Worm (Caenorhabditis elegans): ENCODE measurements around the gene F36H5.17.

The F36H5.17 gene

ce11 chrII:1722394-1722793 lies 33.6 kb downstream of the F36H5.17 start, which contains the start of the genes fbxb-5 and btb-8:
fbxb-5 (minus strand) TSS chrII:1722494.
btb-8 (plus strand) TSS chrII:1722770.
- TF ChIP-seq nhr-47 (tag; optimal IDR thresholded peaks at IDR 0.05) (no peak), nhr-19 (GFP tag; conservative IDR thresholded peaks at IDR 0.05) (no peak), elt-3 (tag; optimal IDR thresholded peaks at IDR 0.05) (no peak), tlp-1 (tag; optimal IDR thresholded peaks at IDR 0.05) (no peak), unc-62 (GFP tag; optimal IDR thresholded peaks at IDR 0.05) (no peak), nhr-20 (tag; optimal IDR thresholded peaks at IDR 0.05) (no peak), ceh-63 (GFP tag; optimal IDR thresholded peaks at IDR 0.05) (no peak), fos-1 (tag; optimal IDR thresholded peaks at IDR 0.05) (no peak), lsy-2 (tag; optimal IDR thresholded peaks at IDR 0.05) (no peak)

DNA sequence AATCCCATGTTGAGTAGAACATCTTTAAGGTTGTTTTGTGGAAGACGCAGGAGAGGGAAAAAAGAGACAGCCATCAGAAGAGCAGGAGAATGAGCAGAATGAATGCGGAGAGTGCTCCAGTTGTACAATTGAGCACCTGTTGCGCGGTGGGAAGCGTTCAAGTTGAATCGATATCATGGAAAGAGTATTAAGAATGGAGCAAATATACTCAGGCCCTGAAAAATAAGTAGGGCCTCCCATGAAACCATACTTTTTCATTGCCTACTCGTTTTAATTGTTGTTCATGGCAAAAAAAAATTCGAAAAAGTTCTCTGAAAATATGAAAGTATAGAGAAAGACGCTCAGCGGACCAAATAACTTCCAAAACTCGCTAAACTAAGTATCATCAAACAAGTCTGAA lies 36.8 kb downstream of the F36H5.17 start, which contains the start of gene fbxb-48:
TSS of gene fbxb-48 (minus strand) at position 101 of the 400 bp plus-strand sequence.
- TF ChIP-seq unc-86 (tag; optimal IDR thresholded peaks at IDR 0.05) = no peak
- no peak for TF ChIP-seq C34B4.2 (tag; optimal IDR thresholded peaks at IDR 0.05)
- TF ChIP-seq nhr-28 (tag; optimal IDR thresholded peaks at IDR 0.05) = no peak
- TF ChIP-seq swsn-7 (tag; optimal IDR thresholded peaks at IDR 0.05) = no peak
- no peak for TF ChIP-seq egl-13 (tag; optimal IDR thresholded peaks at IDR 0.05)
- no peak for TF ChIP-seq ets-5 (GFP tag; IDR thresholded peaks at IDR 0.05)
- TF ChIP-seq irx-1 (tag; optimal IDR thresholded peaks at IDR 0.05) = no peak
- no peak for TF ChIP-seq lin-39 (tag; optimal IDR thresholded peaks at IDR 0.05)
- no peak for TF ChIP-seq vab-15 (tag; optimal IDR thresholded peaks at IDR 0.05)
- no peak for TF ChIP-seq rnt-1 (tag; optimal IDR thresholded peaks at IDR 0.05)
- no peak for TF ChIP-seq ceh-8 (GFP tag; optimal IDR thresholded peaks at IDR 0.05)
- TF ChIP-seq lir-3 (tag; optimal IDR thresholded peaks at IDR 0.05; ENCODE audit: poor library complexity) = no peak
- TF ChIP-seq ceh-82 (tag; optimal IDR thresholded peaks at IDR 0.05) = no peak
- no peak for TF ChIP-seq ceh-90 (tag; optimal IDR thresholded peaks at IDR 0.05)
- no peak for TF ChIP-seq lin-13 (GFP tag; optimal IDR thresholded peaks at IDR 0.05)
- TF ChIP-seq jun-1 (tag; optimal IDR thresholded peaks at IDR 0.05) = no peak

ce11 chrII:1714772-1715353 lies 41.1 kb downstream of the F36H5.17 start, which contains the start of gene btb-6:
btb-6 (plus strand) TSS chrII:1715303.
- no peak for TF ChIP-seq efl-3 (GFP tag; optimal IDR thresholded peaks at IDR 0.05)
- no peak for TF ChIP-seq nhr-28 (tag; optimal IDR thresholded peaks at IDR 0.05)

DNA sequence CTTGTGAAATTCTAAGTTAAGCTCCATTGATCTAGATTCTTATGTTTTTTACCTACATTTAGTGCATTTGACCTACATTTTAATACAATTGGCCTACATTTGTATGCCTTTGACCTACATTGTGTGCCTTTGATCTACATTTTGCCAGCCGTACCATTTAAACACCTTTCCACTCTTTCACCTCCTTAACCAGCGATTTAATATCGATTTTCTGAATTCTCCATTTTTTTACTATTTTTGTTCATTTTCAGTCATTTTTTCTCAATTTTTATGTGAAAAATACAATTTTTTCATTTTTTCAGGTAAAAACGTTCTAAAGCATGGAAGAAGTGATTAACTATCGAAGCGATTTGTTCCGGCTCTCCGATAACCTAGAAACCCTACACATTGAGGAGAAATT lies 43.0 kb downstream of the F36H5.17 start, which contains the start of gene btb-7:
TSS of gene btb-7 (plus strand) at position 301 of the 400 bp plus-strand sequence.
- no peak for TF ChIP-seq ces-1 (GFP tag; optimal IDR thresholded peaks at IDR 0.05)
- TF ChIP-seq C34B4.2 (tag; optimal IDR thresholded peaks at IDR 0.05) = no peak
- no peak for TF ChIP-seq hlh-4 (tag; optimal IDR thresholded peaks at IDR 0.05)
- TF ChIP-seq C04F5.9 (tag; optimal IDR thresholded peaks at IDR 0.05) = no peak
- no peak for TF ChIP-seq ceh-90 (tag; optimal IDR thresholded peaks at IDR 0.05)
- TF ChIP-seq lsy-2 (tag; optimal IDR thresholded peaks at IDR 0.05) = no peak
- no peak for TF ChIP-seq nhr-28 (tag; optimal IDR thresholded peaks at IDR 0.05)
- TF ChIP-seq isw-1 (GFP tag; IDR thresholded peaks at IDR 0.05) = no peak
- no peak for TF ChIP-seq xbp-1 (tag; optimal IDR thresholded peaks at IDR 0.05)
- no peak for TF ChIP-seq fkh-8 (tag; optimal IDR thresholded peaks at IDR 0.05)
- TF ChIP-seq ceh-63 (GFP tag; optimal IDR thresholded peaks at IDR 0.05) = no peak
- no peak for TF ChIP-seq snpc-4 (tag; optimal IDR thresholded peaks at IDR 0.05)
- TF ChIP-seq egl-27 (tag; optimal IDR thresholded peaks at IDR 0.05) = no peak
- TF ChIP-seq nhr-76 (tag; optimal IDR thresholded peaks at IDR 0.05) = no peak
- TF ChIP-seq ztf-11 (tag; optimal IDR thresholded peaks at IDR 0.05) = no peak
- no peak for TF ChIP-seq nhr-20 (tag; optimal IDR thresholded peaks at IDR 0.05)
- no peak for TF ChIP-seq irx-1 (tag; optimal IDR thresholded peaks at IDR 0.05)
- TF ChIP-seq nhr-12 (tag; optimal IDR thresholded peaks at IDR 0.05) = no peak

Data from whole organism, L1 larva.